Fruit fly (Drosophila melanogaster) whole organism: ENCODE data around the gene CG15140.

Source experiments
- CG8478 ChIP-seq: fragments of >200 bp; optimal IDR thresholded peaks from 2 replicates; lab custom pipeline; 2018; ENCODE audit warnings: inconsistent platforms
- Dll ChIP-seq: fragments of >200 bp; optimal IDR thresholded peaks from 2 replicates; lab custom pipeline; 2017
- pan ChIP-seq: fragments of >200 bp; optimal IDR thresholded peaks from 2 replicates; lab custom pipeline; 2017

- no peak for TF ChIP-seq CG8478 (lab: Kevin White, UChicago)
- no peak for TF ChIP-seq Dll (lab: Kevin White, UChicago)
- no peak for TF ChIP-seq pan (lab: Kevin White, UChicago)
These were observed 34.6 kb downstream of the CG15140 start, which contains the start of gene CG45691 for dm6 chr2L:17320612-17321011.
